Worm (Caenorhabditis elegans): ENCODE data around the gene F47B8.18.

ce11 chrV:14369412-14369811 lies 44.1 kb upstream of the F47B8.18 start:
- no peak for TF ChIP-seq med-1 (GFP tag; optimal IDR thresholded peaks at IDR 0.05; ENCODE audit: insufficient read depth)
- TF ChIP-seq ref-1 (GFP tag; conservative IDR thresholded peaks at IDR 0.05) = no peak
- TF ChIP-seq flt-1 (GFP tag; IDR thresholded peaks at IDR 0.05) = no peak
- no peak for TF ChIP-seq ztf-23 (GFP tag; IDR thresholded peaks at IDR 0.05)
- TF ChIP-seq klf-2 (GFP tag; conservative IDR thresholded peaks at IDR 0.05) = no peak
- no peak for TF ChIP-seq ztf-29 (GFP tag; IDR thresholded peaks at IDR 0.05)
- TF ChIP-seq tab-1 (GFP tag; IDR thresholded peaks at IDR 0.05) = no peak
- no peak for TF ChIP-seq cog-1 (tag; optimal IDR thresholded peaks at IDR 0.05)
- TF ChIP-seq T22C8.4 (GFP tag; IDR thresholded peaks at IDR 0.05) = no peak

Measured in whole organism, midembryonic.